Fruit fly (Drosophila melanogaster) whole organism, embryonic: ENCODE measurements around the gene CG5861.
A peak's percentile ranks its signal among the peaks of the same experiment; 100 is the strongest.

Experiments
- Awh ChIP-seq: fragments of 200-800 bp; sonication (Bioruptor generic); IDR thresholded peaks from 2 replicates; pipeline ENCODE4, ENCODE4 v1.3.6; 2022; ENCODE audit warnings: missing biosample characterization, missing genetic modification characterization
- Bdp1 ChIP-seq: fragments of 200-800 bp; sonication (Bioruptor generic); optimal IDR thresholded peaks from 3 replicates; lab custom pipeline; 2016; ENCODE audit warnings: missing biosample characterization, missing genetic modification characterization
- CG1024 ChIP-seq: fragments of 200-800 bp; sonication (Bioruptor generic); IDR thresholded peaks from 2 replicates; pipeline ENCODE4 v1.3.6; 2022; ENCODE audit warnings: missing biosample characterization, missing genetic modification characterization
- CG10462 ChIP-seq: fragments of 200-800 bp; sonication (Bioruptor generic); optimal IDR thresholded peaks from 2 replicates; lab custom pipeline; 2016; ENCODE audit warnings: missing biosample characterization, missing genetic modification characterization
- CG12236 ChIP-seq: fragments of 200-800 bp; sonication (Bioruptor generic); optimal IDR thresholded peaks from 2 replicates; lab custom pipeline; 2016; ENCODE audit warnings: missing biosample characterization, missing genetic modification characterization
- CG15073 ChIP-seq: fragments of 200-800 bp; sonication (Bioruptor generic); optimal IDR thresholded peaks from 2 replicates; lab custom pipeline; 2016; ENCODE audit warnings: missing biosample characterization, missing genetic modification characterization
- CG15696 ChIP-seq: fragments of 200-800 bp; sonication (Bioruptor generic); optimal IDR thresholded peaks from 2 replicates; lab custom pipeline; 2019; ENCODE audit warnings: missing biosample characterization, mild to moderate bottlenecking, missing genetic modification characterization, moderate library complexity
- CG17612 ChIP-seq: fragments of 200-800 bp; sonication (Bioruptor generic); IDR thresholded peaks from 2 replicates; pipeline ENCODE4 v1.3.6; 2022; ENCODE audit warnings: missing biosample characterization, missing genetic modification characterization
- CG1792 ChIP-seq: fragments of 200-800 bp; sonication (Bioruptor generic); optimal IDR thresholded peaks from 2 replicates; lab custom pipeline; 2016; ENCODE audit warnings: missing biosample characterization, missing genetic modification characterization
- CG18599 ChIP-seq: fragments of 200-800 bp; sonication (Bioruptor generic); optimal IDR thresholded peaks from 3 replicates; lab custom pipeline; 2017; ENCODE audit warnings: missing biosample characterization, missing genetic modification characterization, mild to moderate bottlenecking, moderate library complexity, missing genetic modification reagents
- CG32767 ChIP-seq: fragments of 200-800 bp; sonication (Bioruptor generic); IDR thresholded peaks from 2 replicates; pipeline ENCODE4 v1.3.6; 2022; ENCODE audit warnings: missing biosample characterization, missing genetic modification characterization
- CG32772 ChIP-seq: fragments of 200-800 bp; sonication (Bioruptor generic); IDR thresholded peaks from 2 replicates; pipeline ENCODE4 v1.3.6; 2022; ENCODE audit warnings: missing biosample characterization, missing genetic modification characterization
- CG4282 ChIP-seq: fragments of 200-800 bp; sonication (Bioruptor generic); optimal IDR thresholded peaks from 2 replicates; lab custom pipeline; 2016; ENCODE audit warnings: missing biosample characterization, missing genetic modification characterization
- CG4360 ChIP-seq: fragments of 200-800 bp; sonication (Bioruptor generic); IDR thresholded peaks from 2 replicates; pipeline ENCODE4 v1.3.6; 2022; ENCODE audit warnings: missing biosample characterization, missing genetic modification characterization
- CG4424 ChIP-seq: fragments of 200-800 bp; sonication (Bioruptor generic); optimal IDR thresholded peaks from 3 replicates; lab custom pipeline; 2016; ENCODE audit warnings: missing biosample characterization, missing genetic modification characterization
- CG4854 ChIP-seq: fragments of 200-800 bp; sonication (Bioruptor generic); optimal IDR thresholded peaks from 2 replicates; lab custom pipeline; 2016; ENCODE audit warnings: missing biosample characterization, missing genetic modification characterization, inconsistent platforms
- CG7372 ChIP-seq: fragments of 200-800 bp; sonication (Bioruptor generic); IDR thresholded peaks from 2 replicates; pipeline ENCODE4 v1.3.6; 2022; ENCODE audit warnings: missing biosample characterization, missing genetic modification characterization
- CG7839 ChIP-seq: fragments of 200-800 bp; sonication (Bioruptor generic); optimal IDR thresholded peaks from 3 replicates; lab custom pipeline; 2018; ENCODE audit warnings: missing biosample characterization, mild to moderate bottlenecking, missing genetic modification characterization, moderate library complexity
- CG7987 ChIP-seq: fragments of 200-800 bp; sonication (Bioruptor generic); optimal IDR thresholded peaks from 2 replicates; lab custom pipeline; 2018; ENCODE audit warnings: missing biosample characterization, mild to moderate bottlenecking, missing genetic modification characterization, moderate library complexity
- Camta ChIP-seq: fragments of 200-800 bp; sonication (Bioruptor generic); optimal IDR thresholded peaks from 2 replicates; lab custom pipeline; 2016; ENCODE audit warnings: missing biosample characterization, missing genetic modification characterization
- Chrac-16 ChIP-seq: fragments of 200-800 bp; sonication (Bioruptor generic); optimal IDR thresholded peaks from 3 replicates; lab custom pipeline; 2016; ENCODE audit warnings: missing biosample characterization, missing genetic modification characterization
- D19A ChIP-seq: fragments of 200-800 bp; optimal IDR thresholded peaks from 3 replicates; lab custom pipeline; 2019; ENCODE audit warnings: missing biosample characterization, mild to moderate bottlenecking, missing genetic modification characterization, moderate library complexity
- D19B ChIP-seq: fragments of 200-800 bp; sonication (Bioruptor generic); optimal IDR thresholded peaks from 2 replicates; lab custom pipeline; 2017; ENCODE audit warnings: missing biosample characterization, mild to moderate bottlenecking, missing genetic modification characterization
- Elba2 ChIP-seq: fragments of 200-800 bp; sonication (Bioruptor generic); optimal IDR thresholded peaks from 3 replicates; lab custom pipeline; 2016; ENCODE audit warnings: missing biosample characterization, missing genetic modification characterization
- HLH54F ChIP-seq: fragments of 200-800 bp; sonication (Bioruptor generic); optimal IDR thresholded peaks from 3 replicates; lab custom pipeline; 2016; ENCODE audit warnings: missing biosample characterization, missing genetic modification characterization
- Hr39 ChIP-seq: fragments of >200 bp; optimal IDR thresholded peaks from 2 replicates; lab custom pipeline; 2017
- Lhr ChIP-seq: fragments of 200-800 bp; sonication (Bioruptor generic); optimal IDR thresholded peaks from 3 replicates; lab custom pipeline; 2017; ENCODE audit warnings: mild to moderate bottlenecking, missing biosample characterization, missing genetic modification reagents, missing genetic modification characterization
- NK7.1 ChIP-seq: fragments of 200-800 bp; sonication (Bioruptor generic); optimal IDR thresholded peaks from 3 replicates; lab custom pipeline; 2016; ENCODE audit warnings: missing biosample characterization, missing genetic modification characterization
- Poxn ChIP-seq: fragments of 200-800 bp; sonication (Bioruptor generic); IDR thresholded peaks from 2 replicates; pipeline ENCODE4 v1.3.6; 2022; ENCODE audit warnings: missing biosample characterization, missing genetic modification characterization
- Scr ChIP-seq: fragments of 200-800 bp; sonication (Bioruptor generic); IDR thresholded peaks from 2 replicates; pipeline ENCODE4 v1.3.6; 2022; ENCODE audit warnings: missing biosample characterization, missing genetic modification characterization; ENCODE audit not compliant: partially characterized antibody
- Six4 ChIP-seq: fragments of 200-800 bp; sonication (Bioruptor generic); optimal IDR thresholded peaks from 2 replicates; lab custom pipeline; 2016; ENCODE audit warnings: missing biosample characterization, missing genetic modification characterization
- Trl ChIP-seq, 3 experiments: fragments of >200 bp in 2 of 3; fragments of 200-800 bp in 1 of 3; sonication (Bioruptor generic) in 1 of 3; optimal IDR thresholded peaks; 2 replicates in 1 of 3; 3 replicates in 2 of 3; lab custom pipeline; 2016 to 2017; ENCODE audit warnings: missing biosample characterization in 1 of 3, missing genetic modification characterization in 1 of 3
- crc ChIP-seq: fragments of 200-800 bp; sonication (Bioruptor generic); optimal IDR thresholded peaks from 2 replicates; lab custom pipeline; 2016; ENCODE audit warnings: missing biosample characterization, missing genetic modification characterization
- dpn ChIP-seq, 2 experiments: fragments of 200-800 bp; sonication (Bioruptor generic); optimal IDR thresholded peaks; 3 replicates each; lab custom pipeline; 2016; ENCODE audit warnings: missing biosample characterization in 2 of 2, missing genetic modification characterization in 2 of 2
- ems ChIP-seq: fragments of 200-800 bp; sonication (Bioruptor generic); optimal IDR thresholded peaks from 3 replicates; lab custom pipeline; 2016; ENCODE audit warnings: missing biosample characterization, missing genetic modification characterization
- hth ChIP-seq: fragments of >200 bp; optimal IDR thresholded peaks from 2 replicates; lab custom pipeline; 2017; ENCODE audit warnings: inconsistent platforms
- insv ChIP-seq, 2 experiments: fragments of 200-800 bp; sonication (Bioruptor generic); optimal IDR thresholded peaks; 3 replicates each; lab custom pipeline; 2016 to 2018; ENCODE audit warnings: missing biosample characterization in 2 of 2, missing genetic modification characterization in 2 of 2
- inv ChIP-seq: fragments of 200-800 bp; sonication (Bioruptor generic); IDR thresholded peaks from 2 replicates; pipeline ENCODE4 v1.3.6; 2022; ENCODE audit warnings: missing biosample characterization, missing genetic modification characterization; ENCODE audit not compliant: partially characterized antibody
- lola ChIP-seq, 3 experiments: fragments of >200 bp in 2 of 3; fragments of 200-800 bp in 1 of 3; sonication (Bioruptor generic) in 1 of 3; optimal IDR thresholded peaks; 2 replicates each; lab custom pipeline; 2017 to 2019; ENCODE audit warnings: missing biosample characterization in 3 of 3, missing genetic modification characterization in 3 of 3, mild to moderate bottlenecking in 1 of 3, moderate library complexity in 1 of 3
- otp ChIP-seq: fragments of 200-800 bp; sonication (Bioruptor generic); IDR thresholded peaks from 3 replicates; pipeline ENCODE4, ENCODE4 v1.3.6; 2022; ENCODE audit warnings: missing biosample characterization, missing genetic modification characterization
- pb ChIP-seq: fragments of 200-800 bp; sonication (Bioruptor generic); optimal IDR thresholded peaks from 3 replicates; lab custom pipeline; 2016; ENCODE audit warnings: missing biosample characterization, missing genetic modification characterization
- pho ChIP-seq: fragments of 200-800 bp; sonication (Bioruptor generic); optimal IDR thresholded peaks from 2 replicates; lab custom pipeline; 2016; ENCODE audit warnings: missing biosample characterization, missing genetic modification characterization
- pita ChIP-seq: fragments of 200-800 bp; sonication (Bioruptor generic); optimal IDR thresholded peaks from 2 replicates; lab custom pipeline; 2017; ENCODE audit warnings: missing biosample characterization, mild to moderate bottlenecking, missing genetic modification characterization
- salm ChIP-seq: fragments of 200-800 bp; sonication (Bioruptor generic); optimal IDR thresholded peaks from 2 replicates; lab custom pipeline; 2018; ENCODE audit warnings: missing biosample characterization, mild to moderate bottlenecking, missing genetic modification characterization
- sd ChIP-seq: fragments of 200-800 bp; sonication (Bioruptor generic); optimal IDR thresholded peaks from 3 replicates; lab custom pipeline; 2018; ENCODE audit warnings: missing biosample characterization, mild to moderate bottlenecking, missing genetic modification characterization, moderate library complexity
- sens ChIP-seq: fragments of 200-800 bp; sonication (Bioruptor generic); peaks from one replicate; lab custom pipeline; 2016; ENCODE audit warnings: missing biosample characterization, missing genetic modification characterization
- slbo ChIP-seq: fragments of 200-800 bp; sonication (Bioruptor generic); IDR thresholded peaks from 2 replicates; pipeline ENCODE4 v1.3.6; 2022; ENCODE audit warnings: missing biosample characterization, missing genetic modification characterization
- sug ChIP-seq: fragments of 200-800 bp; optimal IDR thresholded peaks from 2 replicates; lab custom pipeline; 2019; ENCODE audit warnings: missing biosample characterization, mild to moderate bottlenecking, missing genetic modification characterization, moderate library complexity
- tna ChIP-seq: fragments of 200-800 bp; sonication (Bioruptor generic); IDR thresholded peaks from 2 replicates; pipeline ENCODE4 v1.3.6; 2022; ENCODE audit warnings: missing biosample characterization, missing genetic modification characterization; ENCODE audit not compliant: partially characterized antibody
- zf30C ChIP-seq: fragments of 200-800 bp; sonication (Bioruptor generic); optimal IDR thresholded peaks from 3 replicates; lab custom pipeline; 2018; ENCODE audit warnings: missing biosample characterization, mild to moderate bottlenecking, missing genetic modification characterization

CG5861 gene

dm6 chr2L:16317777-16318610, 10.9 kb upstream of the CG5861 start (continued):
- TF ChIP-seq Elba2 (GFP tag; lab: Kevin White, UChicago) (no peak), Camta (GFP tag; lab: Kevin White, UChicago) (peak; percentile 4), NK7.1 (GFP tag; lab: Kevin White, UChicago) (peak; percentile 40), tna (GFP tag; lab: Robert Waterston, UW) (no peak), inv (no peak), zf30C (GFP tag; lab: Kevin White, UChicago) (no peak), CG15073 (GFP tag; lab: Kevin White, UChicago) (no peak), Lhr (GFP tag; lab: Kevin White, UChicago) (peak; percentile 10), hth (lab: Kevin White, UChicago) (no peak), CG15696 (no peak), pita (no peak), CG10462 (GFP tag; lab: Kevin White, UChicago) (no peak), CG7987 (GFP tag; lab: Kevin White, UChicago) (peak; percentile 33), D19B (GFP tag; lab: Kevin White, UChicago) (no peak), Bdp1 (GFP tag; lab: Kevin White, UChicago) (no peak), salm (tag; lab: Kevin White, UChicago) (peak; percentile 19), Awh (GFP tag; lab: Robert Waterston, UW) (peak; percentile 77), pho (GFP tag; lab: Kevin White, UChicago) (peak; percentile 39), CG32772 (GFP tag; lab: Robert Waterston, UW) (no peak), insv (GFP tag; optimal IDR thresholded peaks at IDR 0.05; lab: Kevin White, UChicago) (peak in 1 of 2 experiments; percentile 40), lola (GFP tag; optimal IDR thresholded peaks at IDR 0.05; lab: Kevin White, UChicago) (no peak), CG12236 (GFP tag; lab: Kevin White, UChicago) (peak; percentile 3), Chrac-16 (GFP tag; lab: Kevin White, UChicago) (no peak), CG1024 (GFP tag; lab: Robert Waterston, UW) (no peak), sd (no peak), dpn (GFP tag; optimal IDR thresholded peaks at IDR 0.05; lab: Kevin White, UChicago) (peak; percentile 19 to 39), CG4282 (GFP tag; lab: Kevin White, UChicago) (no peak), Poxn (GFP tag; lab: Robert Waterston, UW) (no peak), CG4854 (GFP tag; lab: Kevin White, UChicago) (no peak), Hr39 (lab: Kevin White, UChicago) (no peak), CG17612 (no peak), Trl (optimal IDR thresholded peaks at IDR 0.05; lab: Kevin White, UChicago) (no peak), Trl (GFP tag; optimal IDR thresholded peaks at IDR 0.05; lab: Kevin White, UChicago) (peak; percentile 64), otp (GFP tag; lab: Robert Waterston, UW) (peak; percentile 36; the same call in 1 of the 3 replicates), CG32767 (0 out of 2 replicates have a peak, but pooled peaks have one; percentile 12), CG7839 (tag; lab: Kevin White, UChicago) (peak; percentile 14), CG18599 (GFP tag; lab: Kevin White, UChicago) (peak; percentile 58), Scr (GFP tag; lab: Robert Waterston, UW) (no peak), pb (GFP tag; lab: Kevin White, UChicago) (no peak), ems (no peak), HLH54F (GFP tag; lab: Kevin White, UChicago) (no peak), D19A (no peak), sug (no peak), crc (GFP tag; lab: Kevin White, UChicago) (peak; percentile 55), CG7372 (GFP tag; lab: Robert Waterston, UW) (no peak), CG4360 (GFP tag; lab: Robert Waterston, UW) (peak; percentile 21; the same call in 1 of the 2 replicates), CG4424 (GFP tag; lab: Kevin White, UChicago) (no peak), sens (GFP tag; lab: Kevin White, UChicago) (peak; percentile 83), slbo (GFP tag; lab: Robert Waterston, UW) (0 out of 2 replicates have a peak, but pooled peaks have one; percentile 8), Six4 (peak; percentile 18), CG1792 (no peak)
